Worm (Caenorhabditis elegans) whole organism, mixed stage, embryonic: ENCODE data around the gene C26B2.8.
A peak's percentile ranks its signal among the peaks of the same experiment; 100 is the strongest.

Experiments used
- M03D4.4 ChIP-seq: sonication (generic microtip); optimal IDR thresholded peaks from 2 replicates; lab custom pipeline; 2017; ENCODE audit warnings: mild to moderate bottlenecking, missing genetic modification characterization, missing compliant biosample characterization
- bed-3 ChIP-seq: fragments of 200-800 bp; sonication (Bioruptor generic); optimal IDR thresholded peaks from 3 replicates; lab custom pipeline; 2018; ENCODE audit warnings: mild to moderate bottlenecking, missing genetic modification characterization, moderate library complexity, missing compliant biosample characterization
- blmp-1 ChIP-seq: fragments of 150-350 bp; optimal IDR thresholded peaks from 2 replicates; lab custom pipeline; 2014; ENCODE audit warnings: missing biosample characterization, missing genetic modification characterization
- ceh-39 ChIP-seq: fragments of 150-350 bp; optimal IDR thresholded peaks from 2 replicates; lab custom pipeline; 2014; ENCODE audit warnings: missing biosample characterization, missing genetic modification characterization
- ceh-43 ChIP-seq: fragments of 200-800 bp; sonication (Bioruptor generic); optimal IDR thresholded peaks from 2 replicates; lab custom pipeline; 2018; ENCODE audit warnings: mild to moderate bottlenecking, missing genetic modification characterization, moderate library complexity, missing compliant biosample characterization
- ceh-83 ChIP-seq: fragments of 200-800 bp; sonication (Bioruptor generic); optimal IDR thresholded peaks from 2 replicates; lab custom pipeline; 2018; ENCODE audit warnings: mild to moderate bottlenecking, missing genetic modification characterization, missing compliant biosample characterization
- ces-1 ChIP-seq: fragments of 150-350 bp; optimal IDR thresholded peaks from 2 replicates; lab custom pipeline; 2014; ENCODE audit warnings: missing biosample characterization, missing genetic modification reagents, missing genetic modification characterization
- cnd-1 ChIP-seq: fragments of 200-800 bp; sonication (Bioruptor generic); optimal IDR thresholded peaks from 2 replicates; lab custom pipeline; 2018; ENCODE audit warnings: mild to moderate bottlenecking, missing genetic modification characterization, missing compliant biosample characterization
- drap-1 ChIP-seq: fragments of 200-800 bp; sonication (Bioruptor generic); optimal IDR thresholded peaks from 3 replicates; lab custom pipeline; 2018; ENCODE audit warnings: mild to moderate bottlenecking, missing genetic modification characterization, missing compliant biosample characterization
- elt-1 ChIP-seq: sonication (generic microtip); optimal IDR thresholded peaks from 2 replicates; lab custom pipeline; 2017; ENCODE audit warnings: missing genetic modification characterization, mild to moderate bottlenecking, missing compliant biosample characterization, antibody characterized with exemption, moderate library complexity, borderline replicate concordance; ENCODE audit not compliant: insufficient read depth
- elt-3 ChIP-seq: fragments of 150-350 bp; optimal IDR thresholded peaks from 2 replicates; lab custom pipeline; 2014; ENCODE audit warnings: missing biosample characterization, missing genetic modification characterization
- flh-1 ChIP-seq: fragments of 200-800 bp; sonication (Bioruptor generic); optimal IDR thresholded peaks from 2 replicates; lab custom pipeline; 2018; ENCODE audit warnings: mild to moderate bottlenecking, missing genetic modification characterization, moderate library complexity, missing compliant biosample characterization
- ham-2 ChIP-seq: fragments of 200-800 bp; sonication (Bioruptor generic); optimal IDR thresholded peaks from 2 replicates; lab custom pipeline; 2018; ENCODE audit warnings: mild to moderate bottlenecking, missing genetic modification characterization, missing compliant biosample characterization
- lin-13 ChIP-seq: fragments of 150-350 bp; optimal IDR thresholded peaks from 2 replicates; lab custom pipeline; 2014; ENCODE audit warnings: missing biosample characterization, missing genetic modification characterization
- mep-1 ChIP-seq: fragments of 150-350 bp; optimal IDR thresholded peaks from 2 replicates; lab custom pipeline; 2017; ENCODE audit warnings: missing biosample characterization, missing genetic modification reagents, missing genetic modification characterization, inconsistent platforms
- nhr-2 ChIP-seq: fragments of 150-350 bp; optimal IDR thresholded peaks from 2 replicates; lab custom pipeline; 2014; ENCODE audit warnings: missing biosample characterization, missing genetic modification characterization
- nhr-237 ChIP-seq: fragments of 150-350 bp; optimal IDR thresholded peaks from 2 replicates; lab custom pipeline; 2014; ENCODE audit warnings: missing biosample characterization, missing genetic modification characterization
- nhr-28 ChIP-seq: fragments of 150-350 bp; optimal IDR thresholded peaks from 2 replicates; lab custom pipeline; 2014; ENCODE audit warnings: missing biosample characterization, missing genetic modification characterization
- nhr-76 ChIP-seq: sonication (generic microtip); optimal IDR thresholded peaks from 2 replicates; lab custom pipeline; 2017; ENCODE audit warnings: missing biosample characterization, missing genetic modification characterization
- pha-4 ChIP-seq: fragments of 150-350 bp; optimal IDR thresholded peaks from 2 replicates; lab custom pipeline; 2018; ENCODE audit warnings: missing biosample characterization, missing genetic modification reagents, missing genetic modification characterization
- snpc-4 ChIP-seq: fragments of 150-350 bp; optimal IDR thresholded peaks from 2 replicates; lab custom pipeline; 2014; ENCODE audit warnings: missing biosample characterization, missing genetic modification characterization
- tbx-8 ChIP-seq: fragments of 200-800 bp; sonication (Bioruptor generic); optimal IDR thresholded peaks from 2 replicates; lab custom pipeline; 2018; ENCODE audit warnings: mild to moderate bottlenecking, missing genetic modification characterization, moderate library complexity, missing compliant biosample characterization
- unc-120 ChIP-seq: sonication (generic microtip); optimal IDR thresholded peaks from 2 replicates; lab custom pipeline; 2017; ENCODE audit warnings: missing genetic modification characterization, missing compliant biosample characterization; ENCODE audit not compliant: poor library complexity, severe bottlenecking
- unc-39 ChIP-seq: fragments of 150-350 bp; optimal IDR thresholded peaks from 2 replicates; lab custom pipeline; 2014; ENCODE audit warnings: missing biosample characterization, missing genetic modification characterization
- unc-62 ChIP-seq: fragments of 150-350 bp; optimal IDR thresholded peaks from 2 replicates; lab custom pipeline; 2014; ENCODE audit warnings: missing biosample characterization, missing genetic modification reagents, missing genetic modification characterization
- zip-8 ChIP-seq: fragments of 150-350 bp; optimal IDR thresholded peaks from 2 replicates; lab custom pipeline; 2014; ENCODE audit warnings: missing biosample characterization, missing genetic modification characterization
- ztf-11 ChIP-seq: fragments of 150-350 bp; optimal IDR thresholded peaks from 2 replicates; lab custom pipeline; 2014; ENCODE audit warnings: missing biosample characterization, missing genetic modification characterization

The C26B2.8 gene

ce11 chrIV:7983728-7984346, 30.1 kb upstream of the C26B2.8 start:
- no peak for TF ChIP-seq nhr-2 (tag; lab: Kevin White, UChicago)
- no peak for TF ChIP-seq mep-1 (tag; lab: Kevin White, UChicago)
- TF ChIP-seq unc-62 (GFP tag; lab: Kevin White, UChicago): no peak
- no peak for TF ChIP-seq ham-2
- no peak for TF ChIP-seq pha-4
- TF ChIP-seq unc-39 (tag; lab: Kevin White, UChicago): no peak
- no peak for TF ChIP-seq flh-1 (GFP tag; lab: Kevin White, UChicago)
- TF ChIP-seq ces-1 (GFP tag; lab: Kevin White, UChicago): no peak

DNA sequence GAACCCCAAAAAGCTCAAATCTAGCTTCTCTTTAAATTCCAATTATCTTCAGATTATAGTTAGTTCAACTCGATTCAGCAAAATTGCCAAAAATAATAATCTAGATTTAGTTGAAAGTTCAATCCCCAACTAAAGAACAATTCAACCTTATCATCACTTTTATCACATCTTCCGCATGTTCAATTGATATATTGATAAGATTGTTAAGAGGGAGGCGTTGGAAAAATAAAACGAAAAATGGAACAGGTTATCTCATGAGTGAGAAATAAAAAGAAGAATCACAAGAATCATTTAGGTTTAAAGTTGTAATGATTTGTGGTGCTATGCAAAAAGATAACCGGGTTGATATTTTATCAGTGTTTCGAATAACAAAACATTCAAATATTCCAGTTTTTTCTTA, 28.2 kb upstream of the C26B2.8 start:
- TF ChIP-seq elt-3 (tag; lab: Kevin White, UChicago) (peak; percentile 28), nhr-76 (tag; lab: Kevin White, UChicago) (no peak)

- TF ChIP-seq ces-1 (GFP tag; lab: Kevin White, UChicago): no peak
- no peak for TF ChIP-seq unc-39 (tag; lab: Kevin White, UChicago)
- no peak for TF ChIP-seq bed-3 (GFP tag; lab: Kevin White, UChicago)
These were observed 26.9 kb upstream of the C26B2.8 start, which contains the start of gene mec-17 for ce11 chrIV:7987083-7987482. TSS of gene mec-17 (minus strand) at chrIV:7987183.

DNA sequence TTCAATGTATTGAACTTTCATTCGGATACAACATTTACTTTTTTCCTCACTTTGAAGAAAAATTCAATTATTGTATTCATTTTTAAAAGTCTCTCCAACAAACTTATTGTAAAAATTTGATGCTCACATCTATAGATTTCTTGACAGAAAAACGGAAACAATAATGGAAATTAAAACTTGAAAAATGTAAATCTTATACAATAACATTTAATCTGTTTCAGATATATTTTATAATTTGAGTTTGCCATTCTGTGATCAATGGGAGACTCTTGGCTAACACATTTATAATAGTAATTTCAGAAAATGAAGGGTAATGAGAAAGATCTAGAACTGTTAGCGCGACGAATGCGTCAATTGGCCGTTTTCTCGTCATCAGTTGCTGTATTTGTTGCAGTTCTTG, 25.6 kb upstream of the C26B2.8 start, which contains the start of gene col-115:
col-115 (plus strand) TSS at position 301 of the 400 bp plus-strand sequence.
- TF ChIP-seq flh-1 (GFP tag; lab: Kevin White, UChicago): no peak
- TF ChIP-seq ceh-39: no peak
- no peak for TF ChIP-seq mep-1 (tag; lab: Kevin White, UChicago)
- no peak for TF ChIP-seq zip-8 (tag; lab: Kevin White, UChicago)
- no peak for TF ChIP-seq nhr-2 (tag; lab: Kevin White, UChicago)
- no peak for TF ChIP-seq ceh-83
- no peak for TF ChIP-seq unc-39 (tag; lab: Kevin White, UChicago)
- no peak for TF ChIP-seq M03D4.4 (tag; lab: Kevin White, UChicago)
- no peak for TF ChIP-seq unc-120 (tag; lab: Kevin White, UChicago)

- no peak for TF ChIP-seq nhr-28 (tag; lab: Kevin White, UChicago)
- TF ChIP-seq snpc-4: no peak
- TF ChIP-seq cnd-1 (tag; lab: Kevin White, UChicago): no peak
- no peak for TF ChIP-seq unc-62 (GFP tag; lab: Kevin White, UChicago)
- no peak for TF ChIP-seq flh-1 (GFP tag; lab: Kevin White, UChicago)
- TF ChIP-seq, all 35 proteins: peak for 0
These were observed 19.2 kb upstream of the C26B2.8 start for ce11 chrIV:7994715-7995114.

DNA sequence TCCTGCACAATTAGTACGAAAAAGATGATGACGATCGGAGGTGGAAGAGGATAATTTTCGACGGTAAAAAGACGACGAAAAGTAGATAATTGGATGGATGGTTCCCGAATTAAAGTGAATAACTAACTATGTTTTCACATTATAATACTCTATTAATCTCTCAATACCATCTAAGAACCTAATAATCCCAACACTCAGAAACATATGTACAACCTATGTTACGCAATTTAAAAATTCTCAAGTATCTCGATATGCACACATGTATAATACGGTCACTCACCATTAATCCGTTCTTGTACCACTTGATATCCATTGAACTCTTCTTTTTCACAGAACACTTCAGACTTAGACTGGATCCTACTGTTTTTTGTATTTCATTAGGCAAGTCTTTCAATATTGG, 13.2 kb upstream of the C26B2.8 start:
- TF ChIP-seq nhr-237 (tag; lab: Kevin White, UChicago) (no peak), zip-8 (tag; lab: Kevin White, UChicago) (peak; percentile 38), nhr-2 (tag; lab: Kevin White, UChicago) (peak; percentile 85), elt-1 (tag; lab: Kevin White, UChicago) (no peak), ces-1 (GFP tag; lab: Kevin White, UChicago) (no peak), mep-1 (tag; lab: Kevin White, UChicago) (no peak), elt-3 (tag; lab: Kevin White, UChicago) (no peak)

ce11 chrIV:8004019-8004418, 9.9 kb upstream of the C26B2.8 start, which contains the start of gene rig-4:
TSS of gene rig-4 (minus strand) at chrIV:8004119.
- TF ChIP-seq lin-13 (tag; lab: Kevin White, UChicago) (no peak), nhr-2 (tag; lab: Kevin White, UChicago) (no peak), nhr-237 (tag; lab: Kevin White, UChicago) (no peak)

DNA sequence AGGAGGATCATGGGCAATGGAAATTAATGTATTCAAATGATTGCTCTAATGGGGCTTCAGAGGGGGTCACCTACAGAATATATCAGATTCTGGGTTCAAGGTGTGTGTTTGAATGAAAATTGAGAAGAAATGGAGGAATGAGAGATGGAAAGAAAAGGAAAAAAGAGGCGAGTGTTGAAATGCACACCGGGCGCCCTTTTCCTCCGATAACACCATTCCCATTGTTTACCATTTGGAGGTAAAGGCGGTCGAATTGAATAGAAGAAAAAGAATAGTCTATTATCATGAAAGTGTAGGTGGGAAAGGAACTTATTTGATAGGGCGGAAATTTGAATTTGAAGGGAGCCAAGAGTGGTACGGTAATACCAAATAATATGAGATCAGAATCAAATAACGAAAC, 8.6 kb upstream of the C26B2.8 start:
- no peak for TF ChIP-seq snpc-4
- no peak for TF ChIP-seq unc-39 (tag; lab: Kevin White, UChicago)
- no peak for TF ChIP-seq ztf-11 (tag; lab: Kevin White, UChicago)
- TF ChIP-seq unc-120 (tag; lab: Kevin White, UChicago): no peak
- TF ChIP-seq nhr-2 (tag; lab: Kevin White, UChicago): no peak
- no peak for TF ChIP-seq ceh-39
- no peak for TF ChIP-seq drap-1 (GFP tag; lab: Kevin White, UChicago)
- TF ChIP-seq unc-62 (GFP tag; lab: Kevin White, UChicago): no peak
- no peak for TF ChIP-seq ceh-83
- no peak for TF ChIP-seq bed-3 (GFP tag; lab: Kevin White, UChicago)
- no peak for TF ChIP-seq tbx-8 (GFP tag; lab: Kevin White, UChicago)
- no peak for TF ChIP-seq zip-8 (tag; lab: Kevin White, UChicago)
- no peak for TF ChIP-seq pha-4
- TF ChIP-seq blmp-1 (tag; lab: Kevin White, UChicago): no peak
- no peak for TF ChIP-seq ceh-43
- TF ChIP-seq elt-1 (tag; lab: Kevin White, UChicago): no peak
- no peak for TF ChIP-seq elt-3 (tag; lab: Kevin White, UChicago)
- no peak for TF ChIP-seq nhr-28 (tag; lab: Kevin White, UChicago)
